ENCODE assay signal across 1 fruit fly cellular context in genomic region chr3R:10388128-10389026, dm6.
A peak's percentile ranks its signal among the peaks of the same experiment; 100 is the strongest.
TF ChIP-seq lines count a peak whose summit lies in the region.

TSS of gene cwo (plus strand) at chr3R:10388258.

TF ChIP-seq in whole organism, embryonic, 481 proteins besides CTCF, POLR2A, EP300 and RAD21 (continued from another document):
- TF ChIP-seq sd (tag; optimal IDR thresholded peaks at IDR 0.05; lab: Kevin White, UChicago): peak; percentile 61
- TF ChIP-seq sqz (GFP tag; optimal IDR thresholded peaks at IDR 0.05; lab: Kevin White, UChicago): peak; percentile 81
- peak; percentile 28 for TF ChIP-seq exex (tag; optimal IDR thresholded peaks at IDR 0.05; lab: Kevin White, UChicago)
- no peak for TF ChIP-seq yki (optimal IDR thresholded peaks at IDR 0.05; lab: Kevin White, UChicago)
- no peak for TF ChIP-seq CG11085 (GFP tag; IDR thresholded peaks at IDR 0.05; lab: Robert Waterston, UW)
- TF ChIP-seq kah (GFP tag; optimal IDR thresholded peaks at IDR 0.05; lab: Kevin White, UChicago): no peak
- TF ChIP-seq kni (GFP tag; optimal IDR thresholded peaks at IDR 0.05; lab: Kevin White, UChicago): peak; percentile 76
- no peak for TF ChIP-seq CG8359 (GFP tag; optimal IDR thresholded peaks at IDR 0.05; lab: Kevin White, UChicago; ENCODE audit: borderline replicate concordance)
- peak in 1 of 3 experiments; percentile 44 for TF ChIP-seq Stat92E (GFP tag; optimal IDR thresholded peaks at IDR 0.05; lab: Kevin White, UChicago)
- no peak for TF ChIP-seq bcd (GFP tag; optimal IDR thresholded peaks at IDR 0.05; lab: Kevin White, UChicago)
- TF ChIP-seq CG15479 (GFP tag; optimal IDR thresholded peaks at IDR 0.05; lab: Kevin White, UChicago): peak; percentile 12
- peak; percentile 11 for TF ChIP-seq CG12659 (GFP tag; optimal IDR thresholded peaks at IDR 0.05; lab: Kevin White, UChicago)
- TF ChIP-seq CG13424 (tag; optimal IDR thresholded peaks at IDR 0.05; lab: Kevin White, UChicago): peak; percentile 19
- TF ChIP-seq lola (GFP tag; optimal IDR thresholded peaks at IDR 0.05; lab: Kevin White, UChicago): peak in 1 of 3 experiments; percentile 13
- peak; percentile 78 for TF ChIP-seq abd-A (tag; optimal IDR thresholded peaks at IDR 0.05; lab: Kevin White, UChicago)
- no peak for TF ChIP-seq cad (GFP tag; optimal IDR thresholded peaks at IDR 0.05; lab: Kevin White, UChicago)
- TF ChIP-seq caup (GFP tag; optimal IDR thresholded peaks at IDR 0.05; lab: Kevin White, UChicago; ENCODE audit: severe bottlenecking): peak; percentile 24
- peak; percentile 43 for TF ChIP-seq CG8290 (GFP tag; optimal IDR thresholded peaks at IDR 0.05; lab: Kevin White, UChicago)
- TF ChIP-seq CG8290 (tag; optimal IDR thresholded peaks at IDR 0.05; lab: Kevin White, UChicago): peak; percentile 37 to 53
- peak; percentile 22 for TF ChIP-seq CG18599 (GFP tag; optimal IDR thresholded peaks at IDR 0.05; lab: Kevin White, UChicago)
- no peak for TF ChIP-seq CG33213 (GFP tag; optimal IDR thresholded peaks at IDR 0.05; lab: Kevin White, UChicago)
- TF ChIP-seq gem (tag; optimal IDR thresholded peaks at IDR 0.05; lab: Kevin White, UChicago): peak; percentile 14
- peak; percentile 26 for TF ChIP-seq Xbp1 (GFP tag; optimal IDR thresholded peaks at IDR 0.05; lab: Kevin White, UChicago)
- TF ChIP-seq CG11504 (tag; optimal IDR thresholded peaks at IDR 0.05; lab: Kevin White, UChicago): no peak
- peak; percentile 82 for TF ChIP-seq CG12769 (tag; optimal IDR thresholded peaks at IDR 0.05; lab: Kevin White, UChicago)
- TF ChIP-seq mirr (GFP tag; optimal IDR thresholded peaks at IDR 0.05; lab: Kevin White, UChicago): peak; percentile 77
- peak; percentile 25 for TF ChIP-seq CG15514 (GFP tag; optimal IDR thresholded peaks at IDR 0.05; lab: Kevin White, UChicago)
- no peak for TF ChIP-seq tio (GFP tag; optimal IDR thresholded peaks at IDR 0.05; lab: Kevin White, UChicago)
- TF ChIP-seq CG18476 (GFP tag; optimal IDR thresholded peaks at IDR 0.05; lab: Kevin White, UChicago): peak; percentile 8
- peak; percentile 60 for TF ChIP-seq Vsx1 (GFP tag; optimal IDR thresholded peaks at IDR 0.05; lab: Kevin White, UChicago)
- TF ChIP-seq gcm2 (GFP tag; optimal IDR thresholded peaks at IDR 0.05; lab: Kevin White, UChicago): no peak
- TF ChIP-seq CG17385 (GFP tag; optimal IDR thresholded peaks at IDR 0.05; lab: Kevin White, UChicago): peak; percentile 2
- TF ChIP-seq CG13296 (GFP tag; optimal IDR thresholded peaks at IDR 0.05; lab: Kevin White, UChicago): peak; percentile 31
- peak in 1 of 2 experiments; percentile 49 for TF ChIP-seq Pdp1 (GFP tag; optimal IDR thresholded peaks at IDR 0.05; lab: Kevin White, UChicago)
- peak; percentile 80 for TF ChIP-seq Jarid2 (GFP tag; optimal IDR thresholded peaks at IDR 0.05; lab: Kevin White, UChicago)
- TF ChIP-seq CG17359 (tag; optimal IDR thresholded peaks at IDR 0.05; lab: Kevin White, UChicago): peak; percentile 12
- TF ChIP-seq lab (GFP tag; optimal IDR thresholded peaks at IDR 0.05; lab: Kevin White, UChicago): peak; percentile 46
- peak; percentile 89 for TF ChIP-seq D19A (tag; optimal IDR thresholded peaks at IDR 0.05; lab: Kevin White, UChicago)
- no peak for TF ChIP-seq Dll (GFP tag; IDR thresholded peaks at IDR 0.05; lab: Robert Waterston, UW; ENCODE audit: partially characterized antibody)
- TF ChIP-seq schlank (tag; optimal IDR thresholded peaks at IDR 0.05; lab: Kevin White, UChicago): no peak
- TF ChIP-seq CG17186 (GFP tag; optimal IDR thresholded peaks at IDR 0.05; lab: Kevin White, UChicago): peak; percentile 5
- peak; percentile 3 for TF ChIP-seq en (GFP tag; optimal IDR thresholded peaks at IDR 0.05; lab: Kevin White, UChicago)
- TF ChIP-seq Deaf1 (tag; optimal IDR thresholded peaks at IDR 0.05; lab: Kevin White, UChicago): peak; percentile 55
- no peak for TF ChIP-seq bigmax (GFP tag; optimal IDR thresholded peaks at IDR 0.05; lab: Kevin White, UChicago)
- TF ChIP-seq CG18619 (GFP tag; optimal IDR thresholded peaks at IDR 0.05; lab: Kevin White, UChicago): peak; percentile 42
- TF ChIP-seq CG12299 (tag; optimal IDR thresholded peaks at IDR 0.05; lab: Kevin White, UChicago): peak; percentile 0
- TF ChIP-seq da (GFP tag; optimal IDR thresholded peaks at IDR 0.05; lab: Kevin White, UChicago): peak; percentile 13
- peak; percentile 4 for TF ChIP-seq Spps (tag; optimal IDR thresholded peaks at IDR 0.05; lab: Kevin White, UChicago)
- TF ChIP-seq ewg (GFP tag; optimal IDR thresholded peaks at IDR 0.05; lab: Kevin White, UChicago): peak; percentile 17
- peak; percentile 6 for TF ChIP-seq NfI (GFP tag; optimal IDR thresholded peaks at IDR 0.05; lab: Kevin White, UChicago)
- TF ChIP-seq bsh (GFP tag; optimal IDR thresholded peaks at IDR 0.05; lab: Kevin White, UChicago): peak in 1 of 2 experiments; percentile 53
- no peak for TF ChIP-seq pum (GFP tag; optimal IDR thresholded peaks at IDR 0.05; lab: Kevin White, UChicago)
- peak; percentile 12 for TF ChIP-seq CG13123 (GFP tag; optimal IDR thresholded peaks at IDR 0.05; lab: Kevin White, UChicago)
- TF ChIP-seq CG6813 (GFP tag; optimal IDR thresholded peaks at IDR 0.05; lab: Kevin White, UChicago): peak; percentile 66
- TF ChIP-seq lbe (GFP tag; optimal IDR thresholded peaks at IDR 0.05; lab: Kevin White, UChicago): peak; percentile 54
- no peak for TF ChIP-seq CkIIα-i1 (GFP tag; IDR thresholded peaks at IDR 0.05; lab: Robert Waterston, UW)
- peak; percentile 4 for TF ChIP-seq ftz-f1 (GFP tag; optimal IDR thresholded peaks at IDR 0.05; lab: Kevin White, UChicago)
- TF ChIP-seq CG2202 (tag; optimal IDR thresholded peaks at IDR 0.05; lab: Kevin White, UChicago): peak; percentile 66
- TF ChIP-seq scrt (GFP tag; optimal IDR thresholded peaks at IDR 0.05; lab: Kevin White, UChicago): peak; percentile 48
- peak; percentile 87 for TF ChIP-seq Med (GFP tag; lab: Kevin White, UChicago)
- TF ChIP-seq sob (GFP tag; IDR thresholded peaks at IDR 0.05; lab: Robert Waterston, UW): no peak
- TF ChIP-seq CG7987 (GFP tag; optimal IDR thresholded peaks at IDR 0.05; lab: Kevin White, UChicago): peak; percentile 80
- no peak for TF ChIP-seq lov (optimal IDR thresholded peaks at IDR 0.05; lab: Kevin White, UChicago)
- TF ChIP-seq lov (GFP tag; IDR thresholded peaks at IDR 0.05; lab: Robert Waterston, UW): no peak
- TF ChIP-seq sc (optimal IDR thresholded peaks at IDR 0.05; lab: Kevin White, UChicago): no peak
- TF ChIP-seq sc (GFP tag; optimal IDR thresholded peaks at IDR 0.05; lab: Kevin White, UChicago): peak; percentile 21
- TF ChIP-seq Hmr (GFP tag; optimal IDR thresholded peaks at IDR 0.05; lab: Kevin White, UChicago): peak; percentile 12
- TF ChIP-seq kay (GFP tag; optimal IDR thresholded peaks at IDR 0.05; lab: Kevin White, UChicago): peak; percentile 9
- peak; percentile 28 for TF ChIP-seq CG3163 (GFP tag; optimal IDR thresholded peaks at IDR 0.05; lab: Kevin White, UChicago)
- peak; percentile 36 for TF ChIP-seq CG10543 (GFP tag; optimal IDR thresholded peaks at IDR 0.05; lab: Kevin White, UChicago)
- peak; percentile 65 for TF ChIP-seq Asciz (GFP tag; optimal IDR thresholded peaks at IDR 0.05; lab: Kevin White, UChicago)
- peak; percentile 3 for TF ChIP-seq grau (tag; optimal IDR thresholded peaks at IDR 0.05; lab: Kevin White, UChicago)
TF ChIP-seq in whole organism, embryonic: peak in this region for 120.
